Fruit fly (Drosophila melanogaster) whole organism, wandering third instar larva: ENCODE results near the gene dmrt93B.

Experiments used
- Abd-B ChIP-seq: fragments of >200 bp; optimal IDR thresholded peaks from 2 replicates; lab custom pipeline; 2017; ENCODE audit warnings: missing biosample characterization, missing genetic modification characterization
- CG32264 ChIP-seq: fragments of 200-800 bp; sonication (Bioruptor generic); optimal IDR thresholded peaks from 2 replicates; lab custom pipeline; 2016; ENCODE audit warnings: missing biosample characterization, missing genetic modification characterization
- CG9705 ChIP-seq: fragments of 200-800 bp; sonication (Bioruptor generic); optimal IDR thresholded peaks from 2 replicates; lab custom pipeline; 2018; ENCODE audit warnings: missing biosample characterization, mild to moderate bottlenecking, missing genetic modification characterization
- CrebA ChIP-seq: fragments of 200-800 bp; sonication (Bioruptor generic); optimal IDR thresholded peaks from 2 replicates; lab custom pipeline; 2016; ENCODE audit warnings: missing biosample characterization, mild to moderate bottlenecking, missing genetic modification characterization, borderline replicate concordance
- Dfd ChIP-seq: fragments of >200 bp; optimal IDR thresholded peaks from 2 replicates; lab custom pipeline; 2017; ENCODE audit warnings: missing biosample characterization, missing genetic modification characterization
- Dif ChIP-seq: fragments of 200-275, 200-300 bp; sonication (Bioruptor generic); optimal IDR thresholded peaks from 2 replicates; lab custom pipeline; 2018; ENCODE audit warnings: missing biosample characterization, missing genetic modification characterization; ENCODE audit not compliant: partially characterized antibody
- GATAd ChIP-seq: sonication (Bioruptor generic); optimal IDR thresholded peaks from 2 replicates; lab custom pipeline; 2016; ENCODE audit warnings: missing biosample characterization, missing genetic modification characterization
- HLH106 ChIP-seq: fragments of 200-800 bp; optimal IDR thresholded peaks from 3 replicates; lab custom pipeline; 2019; ENCODE audit warnings: missing biosample characterization, mild to moderate bottlenecking, missing genetic modification characterization, moderate library complexity
- Hnf4 ChIP-seq: fragments of 200-800 bp; sonication (Bioruptor generic); optimal IDR thresholded peaks from 2 replicates; lab custom pipeline; 2016; ENCODE audit warnings: missing biosample characterization, mild to moderate bottlenecking, missing genetic modification characterization
- Hr78 ChIP-seq: fragments of >200 bp; optimal IDR thresholded peaks from 2 replicates; lab custom pipeline; 2017; ENCODE audit warnings: missing biosample characterization, missing genetic modification characterization
- Hr83 ChIP-seq: fragments of 200-300 bp; sonication (Bioruptor generic); optimal IDR thresholded peaks from 2 replicates; lab custom pipeline; 2016; ENCODE audit warnings: missing biosample characterization, mild to moderate bottlenecking, missing genetic modification characterization, moderate library complexity; ENCODE audit not compliant: poor library complexity, severe bottlenecking
- Jra ChIP-seq: sonication (Bioruptor generic); optimal IDR thresholded peaks from 2 replicates; lab custom pipeline; 2016; ENCODE audit warnings: missing biosample characterization, missing genetic modification characterization
- Mio ChIP-seq: sonication (Bioruptor generic); optimal IDR thresholded peaks from 2 replicates; lab custom pipeline; 2016; ENCODE audit warnings: missing biosample characterization, missing genetic modification characterization
- Myc ChIP-seq: fragments of >200 bp; optimal IDR thresholded peaks from 2 replicates; lab custom pipeline; 2017
- N ChIP-seq: fragments of >200 bp; optimal IDR thresholded peaks from 2 replicates; lab custom pipeline; 2018; ENCODE audit warnings: missing biosample characterization, missing external identifiers, missing genetic modification characterization
- OdsH ChIP-seq: fragments of 200-800 bp; sonication (Bioruptor generic); optimal IDR thresholded peaks from 2 replicates; lab custom pipeline; 2016; ENCODE audit warnings: missing biosample characterization, mild to moderate bottlenecking, missing genetic modification characterization
- Rel ChIP-seq, 2 experiments: fragments of 200-800 bp; sonication (Bioruptor generic) in 1 of 2; optimal IDR thresholded peaks; 2 replicates in 1 of 2; 3 replicates in 1 of 2; lab custom pipeline; 2016 to 2019; ENCODE audit warnings: mild to moderate bottlenecking in 2 of 2, missing biosample characterization in 2 of 2, missing genetic modification characterization in 2 of 2, moderate library complexity in 1 of 2
- Sp1 ChIP-seq: fragments of 200-800 bp; sonication (Bioruptor generic); optimal IDR thresholded peaks from 3 replicates; lab custom pipeline; 2019; ENCODE audit warnings: missing biosample characterization, mild to moderate bottlenecking, missing genetic modification characterization, moderate library complexity
- Vsx2 ChIP-seq: fragments of 200-300, 225-300 bp; sonication (Bioruptor generic); optimal IDR thresholded peaks from 2 replicates; lab custom pipeline; 2018; ENCODE audit warnings: missing biosample characterization, missing genetic modification characterization; ENCODE audit not compliant: partially characterized antibody
- br ChIP-seq: fragments of 200-800 bp; sonication (Bioruptor generic); optimal IDR thresholded peaks from 2 replicates; lab custom pipeline; 2016; ENCODE audit warnings: missing biosample characterization, missing genetic modification characterization
- brk ChIP-seq: fragments of 200-800 bp; sonication (Bioruptor generic); optimal IDR thresholded peaks from 2 replicates; lab custom pipeline; 2016; ENCODE audit warnings: missing biosample characterization, mild to moderate bottlenecking, missing genetic modification characterization
- dl ChIP-seq, 2 experiments: fragments of 175-275, 200-275 bp in 1 of 2; fragments of 200-275 bp in 1 of 2; sonication (Bioruptor generic); optimal IDR thresholded peaks; lab custom pipeline; 2018; ENCODE audit warnings: mild to moderate bottlenecking in 2 of 2, missing biosample characterization in 2 of 2, missing genetic modification characterization in 2 of 2, moderate library complexity in 2 of 2; ENCODE audit not compliant: partially characterized antibody in 2 of 2, insufficient read depth in 1 of 2
- dmrt93B ChIP-seq: fragments of 200-800 bp; sonication (Bioruptor generic); optimal IDR thresholded peaks from 2 replicates; lab custom pipeline; 2018; ENCODE audit warnings: missing biosample characterization, mild to moderate bottlenecking, missing genetic modification characterization
- dsf ChIP-seq: sonication (Bioruptor generic); optimal IDR thresholded peaks from 2 replicates; lab custom pipeline; 2016; ENCODE audit warnings: missing biosample characterization, missing genetic modification characterization, borderline replicate concordance
- ey ChIP-seq: fragments of 200-800 bp; sonication (Bioruptor generic); optimal IDR thresholded peaks from 2 replicates; lab custom pipeline; 2016; ENCODE audit warnings: missing biosample characterization, missing genetic modification characterization
- foxo ChIP-seq, 2 experiments: fragments of 200-800 bp; sonication (Bioruptor generic); optimal IDR thresholded peaks; 2 replicates in 1 of 2; 3 replicates in 1 of 2; lab custom pipeline; 2016 to 2017; ENCODE audit warnings: missing biosample characterization in 2 of 2, missing genetic modification characterization in 2 of 2
- fru ChIP-seq: fragments of 200-800 bp; sonication (Bioruptor generic); optimal IDR thresholded peaks from 3 replicates; lab custom pipeline; 2016; ENCODE audit warnings: missing biosample characterization, mild to moderate bottlenecking, missing genetic modification characterization
- h ChIP-seq: fragments of 200-800 bp; sonication (Bioruptor generic); optimal IDR thresholded peaks from 3 replicates; lab custom pipeline; 2016; ENCODE audit warnings: missing biosample characterization, mild to moderate bottlenecking, missing genetic modification characterization
- jim ChIP-seq: fragments of 175-275, 200-325 bp; sonication (Bioruptor generic); optimal IDR thresholded peaks from 2 replicates; lab custom pipeline; 2016; ENCODE audit warnings: missing biosample characterization, mild to moderate bottlenecking, missing genetic modification characterization
- lola ChIP-seq: fragments of >200 bp; optimal IDR thresholded peaks from 2 replicates; lab custom pipeline; 2017; ENCODE audit warnings: missing biosample characterization, missing genetic modification characterization
- pan ChIP-seq: fragments of >200 bp; optimal IDR thresholded peaks from 2 replicates; lab custom pipeline; 2017
- psq ChIP-seq: fragments of 200-800 bp; sonication (Bioruptor generic); optimal IDR thresholded peaks from 3 replicates; lab custom pipeline; 2017; ENCODE audit warnings: missing biosample characterization, mild to moderate bottlenecking, missing genetic modification characterization, moderate library complexity
- rgr ChIP-seq: fragments of 200-800 bp; sonication (Bioruptor generic); optimal IDR thresholded peaks from 3 replicates; lab custom pipeline; 2016; ENCODE audit warnings: missing biosample characterization, mild to moderate bottlenecking, missing genetic modification characterization
- sage ChIP-seq: fragments of 200-800 bp; sonication (Bioruptor generic); optimal IDR thresholded peaks from 2 replicates; lab custom pipeline; 2016; ENCODE audit warnings: missing biosample characterization, mild to moderate bottlenecking, missing genetic modification characterization
- sv ChIP-seq: fragments of 200-800 bp; sonication (Bioruptor generic); optimal IDR thresholded peaks from 3 replicates; lab custom pipeline; 2016; ENCODE audit warnings: missing biosample characterization, missing genetic modification characterization
- tai ChIP-seq: sonication (Bioruptor generic); optimal IDR thresholded peaks from 2 replicates; lab custom pipeline; 2016; ENCODE audit warnings: missing biosample characterization, missing genetic modification characterization
- usp ChIP-seq: fragments of >200 bp; optimal IDR thresholded peaks from 2 replicates; lab custom pipeline; 2017; ENCODE audit warnings: missing biosample characterization, missing genetic modification characterization
- woc ChIP-seq: sonication (Bioruptor generic); optimal IDR thresholded peaks from 2 replicates; lab custom pipeline; 2016; ENCODE audit warnings: missing biosample characterization, mild to moderate bottlenecking, missing genetic modification characterization

dmrt93B gene

DNA sequence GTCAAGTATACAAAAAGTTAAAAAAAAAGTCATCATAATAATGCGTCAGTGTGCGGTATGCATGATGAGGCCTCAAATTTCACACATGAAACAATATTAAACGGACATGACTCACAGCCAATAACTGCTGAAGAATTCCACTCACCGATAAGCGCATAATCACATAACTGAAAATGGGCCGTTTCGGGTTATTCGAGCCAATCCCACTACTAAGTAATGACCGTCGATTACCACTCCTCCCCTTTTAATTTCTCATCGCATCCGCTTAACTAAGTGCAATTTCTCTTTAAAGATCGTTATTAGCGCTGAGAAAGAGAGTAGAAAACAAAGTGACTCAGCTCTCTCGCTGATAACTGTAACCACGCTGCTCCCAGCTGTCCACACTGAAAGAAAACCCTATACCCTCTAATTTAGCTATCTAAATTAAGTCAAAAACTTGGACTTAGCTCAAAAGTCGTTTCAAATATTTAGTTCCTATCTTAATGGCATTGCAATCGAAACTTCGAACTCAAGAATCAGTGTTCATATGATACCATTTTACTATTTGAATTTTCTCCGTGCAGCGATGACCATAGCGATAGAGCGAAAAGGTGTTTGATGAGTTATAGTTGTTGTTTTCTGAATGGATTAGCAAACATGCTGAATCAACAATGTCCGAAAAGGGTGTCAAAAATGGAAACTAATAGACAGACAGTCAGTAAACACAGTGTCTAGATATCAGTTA is 39.1 kb downstream of the dmrt93B start:
- TF ChIP-seq Rel (GFP tag; optimal IDR thresholded peaks at IDR 0.05; lab: Kevin White, UChicago) (no peak), Rel (tag; optimal IDR thresholded peaks at IDR 0.05; lab: Kevin White, UChicago) (no peak), Jra (peak; percentile 58), Dif (GFP tag; lab: Kevin White, UChicago) (peak; percentile 46), Dfd (GFP tag; lab: Kevin White, UChicago) (no peak), dmrt93B (GFP tag; lab: Kevin White, UChicago) (no peak), Mio (GFP tag; lab: Kevin White, UChicago) (no peak), CrebA (no peak), dsf (GFP tag; lab: Kevin White, UChicago) (no peak), OdsH (peak; percentile 39), HLH106 (peak; percentile 11), h (GFP tag; lab: Kevin White, UChicago) (peak; percentile 67), ey (GFP tag; lab: Kevin White, UChicago) (peak; percentile 74), Sp1 (GFP tag; lab: Kevin White, UChicago) (peak; percentile 34), fru (GFP tag; lab: Kevin White, UChicago) (peak; percentile 56), Myc (lab: Kevin White, UChicago) (no peak), Hnf4 (GFP tag; lab: Kevin White, UChicago) (peak; percentile 51), CG32264 (GFP tag; lab: Kevin White, UChicago) (peak; percentile 61), CG9705 (no peak), Hr78 (GFP tag; lab: Kevin White, UChicago) (no peak), rgr (peak; percentile 77), brk (GFP tag; lab: Kevin White, UChicago) (no peak), sage (GFP tag; lab: Kevin White, UChicago) (no peak), Hr83 (peak; percentile 58), usp (no peak), br (GFP tag; lab: Kevin White, UChicago) (peak; percentile 67), dl (GFP tag; optimal IDR thresholded peaks at IDR 0.05; lab: Kevin White, UChicago; ENCODE audit: insufficient read depth in 1 of 2, partially characterized antibody in 2 of 2) (peak; percentile 42 to 50), sv (GFP tag; lab: Kevin White, UChicago) (peak; percentile 84), foxo (GFP tag; optimal IDR thresholded peaks at IDR 0.05; lab: Kevin White, UChicago) (peak in 1 of 2 experiments; percentile 75), psq (GFP tag; lab: Kevin White, UChicago) (peak; percentile 36)

DNA sequence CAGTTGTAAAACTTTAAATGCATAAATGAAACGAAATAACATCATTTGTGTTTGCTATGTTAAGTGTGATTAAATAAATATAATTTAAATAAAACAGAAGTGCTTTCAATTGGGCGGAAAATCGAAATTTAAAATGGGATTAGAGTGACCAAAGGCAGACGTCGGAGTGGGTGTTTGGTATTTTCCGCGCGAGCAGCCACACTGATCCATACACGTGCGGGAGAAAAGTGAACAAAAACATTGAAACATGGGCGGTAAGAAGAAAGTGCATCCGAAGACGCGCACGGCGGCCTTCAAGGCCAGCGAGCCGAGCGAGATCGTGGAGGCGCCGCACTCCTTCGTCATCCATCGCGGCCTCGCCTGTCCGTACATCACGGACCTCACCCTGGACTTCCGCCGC is 42.2 kb downstream of the dmrt93B start, which contains the start of gene ppan:
TSS of gene ppan (plus strand) at position 198 of the 400 bp plus-strand sequence.
- TF ChIP-seq sage (GFP tag; lab: Kevin White, UChicago) (peak; percentile 37), dl (GFP tag; optimal IDR thresholded peaks at IDR 0.05; lab: Kevin White, UChicago; ENCODE audit: insufficient read depth in 1 of 2, partially characterized antibody in 2 of 2) (no peak), dmrt93B (GFP tag; lab: Kevin White, UChicago) (no peak), usp (no peak), Dif (GFP tag; lab: Kevin White, UChicago) (peak; percentile 20), h (GFP tag; lab: Kevin White, UChicago) (peak; percentile 10), Rel (GFP tag; optimal IDR thresholded peaks at IDR 0.05; lab: Kevin White, UChicago) (no peak), Rel (tag; optimal IDR thresholded peaks at IDR 0.05; lab: Kevin White, UChicago) (no peak), Myc (lab: Kevin White, UChicago) (peak; percentile 36)
- TF ChIP-seq, all 38 proteins: peak for 4

DNA sequence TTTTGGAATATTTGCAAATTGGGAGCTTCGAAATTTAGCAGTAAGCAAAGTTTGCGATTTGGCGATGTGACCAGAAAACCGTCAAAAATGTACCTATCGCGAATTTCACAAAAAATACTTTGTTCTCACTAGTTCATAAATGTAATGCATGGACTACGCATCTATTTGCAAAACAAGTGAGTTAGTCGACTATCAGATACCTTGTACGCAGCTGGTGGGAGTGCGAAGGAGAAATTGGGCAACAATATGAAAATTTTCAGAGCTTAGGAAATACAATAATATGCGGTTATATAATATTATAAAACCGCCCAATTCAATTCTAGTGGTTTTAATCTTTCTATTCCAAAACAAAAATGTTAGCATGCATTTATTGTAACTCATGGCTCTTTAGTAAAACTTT is 45.0 kb downstream of the dmrt93B start, which contains the start of gene Bdbt:
TSS of gene Bdbt (minus strand) at position 73 of the 400 bp plus-strand sequence.
- TF ChIP-seq br (GFP tag; lab: Kevin White, UChicago) (no peak), Myc (lab: Kevin White, UChicago) (no peak), lola (no peak), Hr83 (peak; percentile 20), usp (no peak), CrebA (no peak), Dif (GFP tag; lab: Kevin White, UChicago) (no peak), Hr78 (GFP tag; lab: Kevin White, UChicago) (peak; percentile 51), Hnf4 (GFP tag; lab: Kevin White, UChicago) (no peak), sv (GFP tag; lab: Kevin White, UChicago) (peak; percentile 32), Abd-B (GFP tag; lab: Kevin White, UChicago) (no peak), pan (lab: Kevin White, UChicago) (no peak), h (GFP tag; lab: Kevin White, UChicago) (peak; percentile 46), HLH106 (no peak), foxo (GFP tag; optimal IDR thresholded peaks at IDR 0.05; lab: Kevin White, UChicago) (peak in 1 of 2 experiments; percentile 43), GATAd (GFP tag; lab: Kevin White, UChicago) (no peak), ey (GFP tag; lab: Kevin White, UChicago) (peak; percentile 37), CG32264 (GFP tag; lab: Kevin White, UChicago) (no peak), brk (GFP tag; lab: Kevin White, UChicago) (no peak), psq (GFP tag; lab: Kevin White, UChicago) (peak; percentile 5), OdsH (peak; percentile 23), Vsx2 (GFP tag; lab: Kevin White, UChicago) (no peak), N (GFP tag; lab: Kevin White, UChicago) (peak; percentile 94), jim (GFP tag; lab: Kevin White, UChicago) (no peak), tai (GFP tag; lab: Kevin White, UChicago) (no peak), woc (GFP tag; lab: Kevin White, UChicago) (peak; percentile 52)
